Worm (Caenorhabditis elegans) whole organism, L2 larva: ENCODE data around the gene srj-4.

Experiments used
- ama-1 ChIP-seq: fragments of 150-350 bp; optimal IDR thresholded peaks from 2 replicates; lab custom pipeline; 2018; ENCODE audit warnings: inconsistent platforms
- ceh-82 ChIP-seq: fragments of 150-350 bp; optimal IDR thresholded peaks from 2 replicates; lab custom pipeline; 2014; ENCODE audit warnings: missing biosample characterization, missing genetic modification characterization
- dmd-4 ChIP-seq: sonication (generic microtip); optimal IDR thresholded peaks from 2 replicates; lab custom pipeline; 2017; ENCODE audit warnings: missing biosample characterization, missing genetic modification characterization
- egl-27 ChIP-seq: sonication (generic microtip); optimal IDR thresholded peaks from 3 replicates; lab custom pipeline; 2017; ENCODE audit warnings: missing biosample characterization, missing genetic modification reagents, missing genetic modification characterization
- mab-5 ChIP-seq: fragments of 150-350 bp; optimal IDR thresholded peaks from 2 replicates; lab custom pipeline; 2014; ENCODE audit warnings: missing biosample characterization, missing genetic modification characterization
- nhr-11 ChIP-seq: fragments of 150-350 bp; optimal IDR thresholded peaks from 2 replicates; lab custom pipeline; 2014; ENCODE audit warnings: missing biosample characterization, missing genetic modification characterization
- nhr-129 ChIP-seq: fragments of 150-350 bp; optimal IDR thresholded peaks from 2 replicates; lab custom pipeline; 2014; ENCODE audit warnings: missing biosample characterization, missing genetic modification characterization
- nhr-21 ChIP-seq: fragments of 150-350 bp; optimal IDR thresholded peaks from 2 replicates; lab custom pipeline; 2014; ENCODE audit warnings: missing biosample characterization, missing genetic modification characterization
- nhr-237 ChIP-seq: fragments of 150-350 bp; optimal IDR thresholded peaks from 2 replicates; lab custom pipeline; 2014; ENCODE audit warnings: missing biosample characterization, missing genetic modification characterization
- nhr-77 ChIP-seq: fragments of 150-350 bp; optimal IDR thresholded peaks from 2 replicates; lab custom pipeline; 2014; ENCODE audit warnings: missing biosample characterization, missing genetic modification characterization
- skn-1 ChIP-seq: sonication (generic microtip); optimal IDR thresholded peaks from 2 replicates; lab custom pipeline; 2017; ENCODE audit warnings: missing biosample characterization, missing genetic modification characterization

DNA sequence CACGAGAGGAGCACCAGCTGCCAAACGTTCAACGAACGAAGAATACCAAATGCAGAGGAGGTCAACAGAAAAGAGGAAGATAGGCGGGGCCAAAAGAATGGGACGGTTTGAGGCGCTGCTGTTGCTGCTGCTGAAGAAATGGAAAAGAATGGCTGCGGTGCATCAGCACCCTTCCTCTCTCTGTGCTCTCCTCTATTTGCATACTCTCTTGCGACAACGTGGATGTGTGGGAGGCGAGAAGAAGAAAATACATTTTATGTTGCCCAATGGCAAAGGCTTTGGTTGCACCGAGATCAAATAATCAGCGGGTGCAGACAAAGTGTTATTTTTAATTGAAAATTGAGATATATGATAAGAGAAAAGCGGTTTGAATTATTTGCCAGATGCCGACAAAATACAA, 4.6 kb upstream of the srj-4 start:
- TF ChIP-seq ceh-82 (no peak), nhr-11 (no peak), nhr-129 (tag; lab: Kevin White, UChicago) (peak; percentile 19), ama-1 (lab: Kevin White, UChicago) (no peak), nhr-21 (tag; lab: Kevin White, UChicago) (no peak), egl-27 (tag; lab: Kevin White, UChicago) (no peak), skn-1 (tag; lab: Kevin White, UChicago) (no peak), mab-5 (no peak), nhr-237 (tag; lab: Kevin White, UChicago) (no peak), dmd-4 (tag; lab: Kevin White, UChicago) (no peak), nhr-77 (tag; lab: Kevin White, UChicago) (no peak)
